Worm (Caenorhabditis elegans): Measurements from ENCODE around the gene glb-11.

DNA sequence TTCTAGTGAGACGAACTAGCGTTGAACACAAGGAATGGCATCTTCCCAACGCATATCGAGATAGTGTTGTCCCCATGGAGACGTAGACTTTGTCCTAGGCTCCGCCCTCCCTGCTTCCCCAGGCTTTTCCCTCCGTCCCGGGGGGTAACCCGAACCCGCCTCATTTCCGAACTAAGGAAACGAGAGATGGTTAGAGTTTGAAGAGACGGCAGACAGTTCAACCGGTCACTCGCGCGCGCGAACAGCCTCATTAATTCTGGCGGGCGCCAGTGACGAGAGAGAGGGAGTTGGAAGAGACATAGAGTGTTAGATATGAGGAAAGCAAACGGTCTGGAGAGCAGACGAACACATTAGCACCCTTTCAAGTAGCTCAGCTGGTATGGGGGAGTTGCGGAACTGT lies 45.3 kb upstream of the glb-11 start:
- TF ChIP-seq ref-1 (GFP tag; conservative IDR thresholded peaks at IDR 0.05) = no peak
- no peak for TF ChIP-seq T22C8.4 (GFP tag; IDR thresholded peaks at IDR 0.05)
- no peak for TF ChIP-seq klf-2 (GFP tag; conservative IDR thresholded peaks at IDR 0.05)
- TF ChIP-seq med-1 (GFP tag; optimal IDR thresholded peaks at IDR 0.05; ENCODE audit: insufficient read depth) = no peak
